Fruit fly (Drosophila melanogaster) S2 (cell line): ENCODE results near the gene CG42592.

Source experiments
- CG8478 ChIP-seq: fragments of >200 bp; optimal IDR thresholded peaks from 2 replicates; lab custom pipeline; 2018
- CTCF ChIP-seq, 2 experiments: fragments of >200 bp; optimal IDR thresholded peaks; 2 replicates each; lab custom pipeline; 2018

CG42592 gene

dm6 chr3R:29847126-29847525 lies 11.0 kb upstream of the CG42592 start:
- no peak for TF ChIP-seq CG8478 (lab: Kevin White, UChicago)
- no peak for TF ChIP-seq CTCF (optimal IDR thresholded peaks at IDR 0.05; lab: Kevin White, UChicago)

- TF ChIP-seq CG8478 (lab: Kevin White, UChicago) (no peak), CTCF (optimal IDR thresholded peaks at IDR 0.05; lab: Kevin White, UChicago) (no peak)
These were observed 5.3 kb upstream of the CG42592 start, which contains the start of gene Cad99C for dm6 chr3R:29841293-29841791. Gene Cad99C, plus strand, starts transcription at chr3R:29841657.

- TF ChIP-seq CTCF (optimal IDR thresholded peaks at IDR 0.05; lab: Kevin White, UChicago) (no peak), CG8478 (lab: Kevin White, UChicago) (no peak)
These were observed 3.7 kb upstream of the CG42592 start for dm6 chr3R:29839707-29840311.

dm6 chr3R:29838751-29839150 lies 2.7 kb upstream of the CG42592 start:
- no peak for TF ChIP-seq CG8478 (lab: Kevin White, UChicago)
- no peak for TF ChIP-seq CTCF (optimal IDR thresholded peaks at IDR 0.05; lab: Kevin White, UChicago)

- no peak for TF ChIP-seq CTCF (optimal IDR thresholded peaks at IDR 0.05; lab: Kevin White, UChicago)
- no peak for TF ChIP-seq CG8478 (lab: Kevin White, UChicago)
These were observed 1.7 kb upstream of the CG42592 start for dm6 chr3R:29837771-29838170.

dm6 chr3R:29835710-29836049 lies 408 bp downstream of the CG42592 start, which contains the start of gene Prtl99C:
Gene Prtl99C, plus strand, starts transcription at chr3R:29835950.
- TF ChIP-seq CTCF (optimal IDR thresholded peaks at IDR 0.05; lab: Kevin White, UChicago): no peak
- TF ChIP-seq CG8478 (lab: Kevin White, UChicago): no peak

DNA sequence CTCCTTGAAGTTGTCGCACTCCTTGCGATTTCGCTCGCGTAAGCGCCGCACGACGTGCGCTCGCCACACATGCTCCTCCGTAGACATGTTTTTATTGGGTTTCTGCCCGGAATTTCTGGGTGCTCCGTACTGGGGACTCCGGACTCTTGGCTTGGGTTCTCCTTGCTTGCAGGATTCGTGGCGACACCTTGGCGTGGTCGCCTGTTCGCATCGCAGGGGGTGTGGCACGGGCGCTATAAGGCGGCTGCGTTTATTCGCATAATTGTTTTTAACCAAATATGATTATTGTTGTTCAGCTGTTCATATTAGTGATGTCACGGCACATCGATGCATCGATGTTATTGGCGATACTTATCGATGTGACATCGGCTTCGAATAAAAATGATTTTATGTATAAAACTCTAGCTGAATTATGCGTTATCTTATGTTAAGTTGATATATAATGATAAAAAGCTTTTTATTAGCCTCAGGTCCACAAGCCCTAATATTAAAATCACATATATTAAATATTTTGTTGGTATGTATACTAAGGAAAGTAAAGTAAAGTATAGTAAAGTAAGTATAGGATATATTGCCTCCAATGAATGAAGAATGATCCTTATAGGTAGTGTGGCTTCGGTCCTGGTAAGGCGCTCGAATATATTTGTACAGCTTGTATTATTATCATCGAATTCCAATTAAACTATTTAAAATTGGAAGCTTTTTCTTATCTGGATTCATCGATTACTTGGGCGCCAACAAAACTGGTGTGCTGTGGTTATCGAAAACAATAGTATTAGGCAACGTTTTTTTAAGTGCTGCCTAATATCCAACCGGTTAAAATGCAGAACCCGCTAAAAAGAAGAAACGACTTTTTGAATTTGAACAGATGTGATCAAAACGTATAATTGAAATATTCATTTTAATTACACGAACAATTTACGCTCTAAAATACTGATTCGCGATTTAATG lies 1.1 kb downstream of the CG42592 start, which contains the start of gene Atg16:
TSS of gene Atg16 (minus strand) at position 343 of the 951 bp plus-strand sequence.
- TF ChIP-seq CG8478 (lab: Kevin White, UChicago): no peak
- no peak for TF ChIP-seq CTCF (optimal IDR thresholded peaks at IDR 0.05; lab: Kevin White, UChicago)

DNA sequence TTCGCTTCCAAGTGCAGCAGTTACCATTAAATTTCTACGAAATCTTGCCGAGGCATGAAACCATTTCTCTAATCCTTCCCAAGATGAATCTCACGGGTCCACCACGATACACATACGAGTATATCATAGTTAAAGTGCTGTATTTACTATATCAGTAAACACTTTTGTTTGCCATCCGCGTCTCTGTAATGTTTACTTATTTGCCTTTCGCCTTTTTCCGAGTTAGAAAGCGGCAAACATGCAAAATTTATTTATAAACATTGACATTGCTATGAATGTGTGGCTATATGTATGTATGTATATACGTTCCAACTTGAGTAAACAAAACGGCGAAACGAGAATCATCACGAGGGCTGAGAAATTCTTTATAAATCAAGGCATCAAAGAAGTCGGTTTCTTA lies 5.2 kb downstream of the CG42592 start:
- TF ChIP-seq CG8478 (lab: Kevin White, UChicago) (no peak), CTCF (optimal IDR thresholded peaks at IDR 0.05; lab: Kevin White, UChicago) (no peak)

DNA sequence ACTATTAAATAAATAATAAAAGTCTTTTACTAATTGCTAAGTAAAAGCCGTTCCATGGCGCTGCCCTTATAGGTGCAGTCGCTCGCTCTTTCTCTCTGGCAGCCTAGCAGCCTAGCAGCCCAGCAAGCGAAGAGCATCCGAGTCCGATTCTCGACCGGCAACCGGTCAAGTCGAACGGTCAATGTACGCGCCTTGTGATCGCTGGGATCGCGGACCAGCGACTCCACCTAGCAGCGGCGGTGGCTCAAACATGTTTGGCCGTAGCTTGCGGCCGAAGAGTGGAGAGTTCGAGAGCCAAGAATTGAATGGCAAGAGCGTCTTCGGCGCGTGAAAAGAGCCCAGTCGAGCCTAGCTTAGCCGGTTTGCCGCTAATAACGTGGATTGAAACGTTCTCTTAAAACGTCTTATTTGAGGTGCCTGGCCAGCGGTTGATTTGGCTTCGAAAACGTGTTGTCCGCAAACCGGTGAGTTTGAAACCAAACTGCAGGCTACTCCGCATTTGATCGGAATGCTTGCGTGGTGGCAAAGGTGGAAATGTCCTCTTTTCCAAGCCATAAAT lies 6.8 kb downstream of the CG42592 start:
- no peak for TF ChIP-seq CTCF (optimal IDR thresholded peaks at IDR 0.05; lab: Kevin White, UChicago)
- no peak for TF ChIP-seq CG8478 (lab: Kevin White, UChicago)

DNA sequence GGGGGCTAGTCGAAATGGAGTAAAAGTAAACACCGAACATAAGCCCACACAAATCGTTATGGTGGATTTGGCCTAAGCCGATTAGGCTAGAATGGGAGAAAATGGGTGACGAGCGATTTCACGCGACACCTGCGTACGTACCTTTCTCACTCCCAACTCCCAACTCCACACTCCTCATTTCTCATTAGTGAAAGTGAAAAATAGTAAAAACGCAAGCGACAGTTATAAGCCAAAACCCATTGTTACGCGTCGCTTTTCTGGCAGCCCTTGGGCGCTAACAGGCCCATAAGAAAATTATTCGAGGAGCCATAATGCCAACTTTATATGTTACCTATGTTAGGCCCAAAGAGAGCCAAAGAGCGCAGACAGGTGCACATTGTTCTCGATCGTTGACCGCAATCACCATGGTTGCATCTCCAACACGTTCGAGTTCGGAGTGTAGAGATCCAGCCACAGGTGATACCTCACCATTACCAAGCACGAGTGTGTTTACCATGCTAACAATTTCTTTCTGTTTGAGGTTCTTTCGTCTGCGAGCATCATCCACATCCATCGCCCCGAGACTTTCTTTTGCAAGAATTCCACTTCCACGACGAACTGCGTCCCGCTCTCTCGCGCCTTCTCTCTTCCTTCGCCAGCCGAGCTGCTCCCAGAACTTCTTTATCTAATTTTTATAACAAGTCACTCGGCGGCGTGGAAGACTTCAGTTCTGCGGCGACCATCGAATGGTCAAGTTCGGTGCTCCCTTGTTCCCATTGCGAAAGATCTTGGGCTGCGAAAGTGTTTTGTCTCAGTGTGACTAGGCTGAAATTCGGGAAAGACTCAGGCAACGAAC lies 17.4 kb downstream of the CG42592 start, which contains the start of gene neo:
TSS of gene neo (plus strand) at position 698 of the 835 bp plus-strand sequence.
- TF ChIP-seq CG8478 (lab: Kevin White, UChicago) (no peak), CTCF (optimal IDR thresholded peaks at IDR 0.05; lab: Kevin White, UChicago) (no peak)

DNA sequence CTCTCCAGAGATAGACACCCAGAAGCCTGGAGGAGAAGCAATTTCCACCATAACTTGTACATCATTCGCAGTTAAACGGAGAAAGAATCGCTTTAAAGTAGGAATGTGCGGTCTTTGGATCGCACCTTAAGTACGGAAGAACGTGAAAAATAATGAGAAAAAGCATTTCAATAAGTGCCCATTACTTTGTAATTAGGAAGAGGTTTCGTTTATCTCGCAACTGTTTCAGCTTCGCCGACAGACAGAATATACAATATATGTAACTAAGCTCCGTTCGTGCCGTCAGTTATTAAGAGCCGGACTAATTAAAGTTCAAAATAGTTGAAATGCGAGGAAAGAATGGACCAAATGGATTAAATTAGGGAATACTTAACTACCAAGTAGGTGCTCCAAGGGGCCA lies 18.4 kb downstream of the CG42592 start, which contains the start of gene CG7829:
TSS of gene CG7829 (minus strand) at position 101 of the 400 bp plus-strand sequence.
- no peak for TF ChIP-seq CG8478 (lab: Kevin White, UChicago)
- no peak for TF ChIP-seq CTCF (optimal IDR thresholded peaks at IDR 0.05; lab: Kevin White, UChicago)

DNA sequence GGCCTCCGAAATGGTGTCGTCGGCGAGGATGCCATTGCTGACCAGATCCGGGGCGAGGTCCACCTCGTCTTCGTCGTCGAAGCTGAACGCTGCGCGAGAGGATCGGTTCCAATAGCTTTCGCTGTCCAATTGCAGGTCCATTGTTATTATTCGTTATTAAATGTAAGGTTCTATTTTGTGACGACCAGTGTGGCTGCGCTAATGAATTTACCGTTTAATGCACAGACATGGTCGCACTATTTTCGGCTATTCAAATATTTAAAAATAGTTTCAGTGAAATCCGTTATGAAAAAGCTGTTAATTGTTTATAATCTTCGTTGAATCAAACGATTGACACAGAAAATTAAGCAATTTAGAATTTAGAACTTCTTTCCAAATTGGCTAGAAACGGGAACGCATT lies 19.8 kb downstream of the CG42592 start, which contains the start of gene Vps16B:
TSS of gene Vps16B (minus strand) at position 186 of the 400 bp plus-strand sequence.
- TF ChIP-seq CTCF (optimal IDR thresholded peaks at IDR 0.05; lab: Kevin White, UChicago) (no peak), CG8478 (lab: Kevin White, UChicago) (no peak)

dm6 chr3R:29806682-29807393 lies 29.2 kb downstream of the CG42592 start, which contains the start of the genes ca and ncd:
Gene ca, plus strand, starts transcription at chr3R:29806811.
Gene ncd, minus strand, starts transcription at chr3R:29807127.
- TF ChIP-seq CG8478 (lab: Kevin White, UChicago): no peak
- TF ChIP-seq CTCF (optimal IDR thresholded peaks at IDR 0.05; lab: Kevin White, UChicago): peak in 1 of 2 experiments; percentile 14
